Worm (Caenorhabditis elegans) whole organism, L4 larva: Measurements from ENCODE around the gene F48E3.6.

Experiments used
- ceh-82 ChIP-seq: sonication (generic microtip); optimal IDR thresholded peaks from 2 replicates; lab custom pipeline; 2017; ENCODE audit warnings: missing biosample characterization, missing genetic modification characterization
- hlh-30 ChIP-seq: sonication (generic microtip); optimal IDR thresholded peaks from 2 replicates; lab custom pipeline; 2017; ENCODE audit warnings: antibody characterized with exemption, mild to moderate bottlenecking, missing genetic modification characterization, missing compliant biosample characterization; ENCODE audit not compliant: insufficient read depth
- jun-1 ChIP-seq: fragments of 150-350 bp; optimal IDR thresholded peaks from 2 replicates; lab custom pipeline; 2014; ENCODE audit warnings: missing biosample characterization, missing genetic modification reagents, missing genetic modification characterization
- lin-15B ChIP-seq: fragments of 150-350 bp; sonication (generic microtip); optimal IDR thresholded peaks from 3 replicates; lab custom pipeline; 2014; ENCODE audit warnings: missing biosample characterization, missing genetic modification characterization
- madf-9 ChIP-seq: fragments of 200-800 bp; sonication (Bioruptor generic); conservative IDR thresholded peaks from 2 replicates; pipeline ENCODE4 v1.3.6; 2022; ENCODE audit warnings: missing genetic modification reagents, missing genetic modification characterization, missing compliant biosample characterization
- mes-2 ChIP-seq: sonication (generic microtip); optimal IDR thresholded peaks from 2 replicates; lab custom pipeline; 2016; ENCODE audit warnings: missing genotype, mild to moderate bottlenecking, missing genetic modification characterization, missing compliant biosample characterization; ENCODE audit not compliant: poor library complexity, severe bottlenecking
- nhr-25 ChIP-seq: sonication (generic microtip); optimal IDR thresholded peaks from 2 replicates; lab custom pipeline; 2017; ENCODE audit warnings: missing genetic modification characterization, mild to moderate bottlenecking, missing compliant biosample characterization, antibody characterized with exemption, moderate library complexity, borderline replicate concordance; ENCODE audit not compliant: insufficient read depth
- nhr-28 ChIP-seq: fragments of 150-350 bp; optimal IDR thresholded peaks from 2 replicates; lab custom pipeline; 2014; ENCODE audit warnings: missing biosample characterization, missing genetic modification characterization
- nhr-76 ChIP-seq: fragments of 150-350 bp; optimal IDR thresholded peaks from 2 replicates; lab custom pipeline; 2014; ENCODE audit warnings: missing biosample characterization, missing genetic modification characterization
- zip-2 ChIP-seq: fragments of 150-350 bp; optimal IDR thresholded peaks from 2 replicates; lab custom pipeline; 2014; ENCODE audit warnings: missing biosample characterization, missing genetic modification characterization

DNA sequence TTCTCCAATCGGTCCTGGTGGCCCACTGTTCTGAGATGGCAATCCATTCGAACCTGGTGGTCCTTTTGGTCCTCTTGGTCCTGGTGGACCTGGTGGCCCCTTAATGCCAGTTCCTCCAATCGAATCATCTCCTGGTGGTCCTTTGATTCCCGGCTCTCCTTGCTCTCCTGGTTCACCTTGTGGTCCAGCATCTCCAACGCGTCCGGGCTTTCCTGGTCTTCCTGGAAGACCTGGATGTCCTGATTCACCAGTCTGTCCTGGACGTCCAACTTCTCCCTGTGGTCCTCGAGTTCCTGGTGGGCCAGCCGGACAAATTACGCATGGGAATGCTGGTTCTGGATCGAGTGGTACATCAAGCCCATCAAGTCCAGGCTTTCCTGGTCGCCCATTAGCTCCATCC is 34.2 kb upstream of the F48E3.6 start:
- no peak for TF ChIP-seq mes-2 (tag; lab: Kevin White, UChicago)
- TF ChIP-seq nhr-76 (tag; lab: Kevin White, UChicago): no peak
- no peak for TF ChIP-seq zip-2 (tag; lab: Kevin White, UChicago)
- TF ChIP-seq hlh-30 (tag; lab: Kevin White, UChicago): no peak
- TF ChIP-seq lin-15B (tag; lab: Kevin White, UChicago): no peak
- TF ChIP-seq jun-1 (tag; lab: Kevin White, UChicago): no peak
- TF ChIP-seq nhr-25 (tag; lab: Kevin White, UChicago): no peak
- no peak for TF ChIP-seq madf-9 (GFP tag; lab: Robert Waterston, UW)
- no peak for TF ChIP-seq ceh-82 (tag; lab: Kevin White, UChicago)
- TF ChIP-seq nhr-28: no peak
